Worm (Caenorhabditis elegans) whole organism, mixed stage, embryonic: ENCODE data around the gene F18G5.6.

ENCODE experiments used
- bed-3 ChIP-seq: fragments of 200-800 bp; sonication (Bioruptor generic); optimal IDR thresholded peaks from 3 replicates; lab custom pipeline; 2018; ENCODE audit warnings: mild to moderate bottlenecking, missing genetic modification characterization, moderate library complexity, missing compliant biosample characterization
- ces-1 ChIP-seq: fragments of 150-350 bp; optimal IDR thresholded peaks from 2 replicates; lab custom pipeline; 2014; ENCODE audit warnings: missing biosample characterization, missing genetic modification reagents, missing genetic modification characterization
- mep-1 ChIP-seq: fragments of 150-350 bp; optimal IDR thresholded peaks from 2 replicates; lab custom pipeline; 2017; ENCODE audit warnings: missing biosample characterization, missing genetic modification reagents, missing genetic modification characterization, inconsistent platforms
- mls-2 ChIP-seq: sonication (generic microtip); optimal IDR thresholded peaks from 2 replicates; lab custom pipeline; 2016; ENCODE audit warnings: mild to moderate bottlenecking, missing genetic modification characterization, moderate library complexity, missing compliant biosample characterization
- nhr-12 ChIP-seq: fragments of 150-350 bp; optimal IDR thresholded peaks from 2 replicates; lab custom pipeline; 2014; ENCODE audit warnings: missing biosample characterization, missing genetic modification characterization
- nhr-2 ChIP-seq: fragments of 150-350 bp; optimal IDR thresholded peaks from 2 replicates; lab custom pipeline; 2014; ENCODE audit warnings: missing biosample characterization, missing genetic modification characterization
- pha-4 ChIP-seq: fragments of 150-350 bp; optimal IDR thresholded peaks from 2 replicates; lab custom pipeline; 2018; ENCODE audit warnings: missing biosample characterization, missing genetic modification reagents, missing genetic modification characterization
- unc-62 ChIP-seq: fragments of 150-350 bp; optimal IDR thresholded peaks from 2 replicates; lab custom pipeline; 2014; ENCODE audit warnings: missing biosample characterization, missing genetic modification reagents, missing genetic modification characterization

ce11 chrX:9295471-9295870 lies 31.3 kb upstream of the F18G5.6 start:
- no peak for TF ChIP-seq ces-1 (GFP tag; lab: Kevin White, UChicago)
- no peak for TF ChIP-seq unc-62 (GFP tag; lab: Kevin White, UChicago)
- TF ChIP-seq nhr-2 (tag; lab: Kevin White, UChicago), result no peak
- no peak for TF ChIP-seq bed-3 (GFP tag; lab: Kevin White, UChicago)
- no peak for TF ChIP-seq mls-2 (tag; lab: Kevin White, UChicago)
- TF ChIP-seq pha-4, result no peak
- TF ChIP-seq nhr-12 (tag; lab: Kevin White, UChicago), result no peak
- no peak for TF ChIP-seq mep-1 (tag; lab: Kevin White, UChicago)
